Worm (Caenorhabditis elegans) whole organism, midembryonic: ENCODE measurements around the gene snap-29.

Source experiments
- T22C8.4 ChIP-seq: fragments of 200-800 bp; sonication (Bioruptor generic); IDR thresholded peaks from 2 replicates; pipeline ENCODE4 v1.3.6; 2022; ENCODE audit warnings: missing genetic modification characterization, missing compliant biosample characterization
- cog-1 ChIP-seq: sonication (generic microtip); optimal IDR thresholded peaks from 2 replicates; lab custom pipeline; 2016; ENCODE audit warnings: missing genetic modification characterization, missing compliant biosample characterization
- flt-1 ChIP-seq: fragments of 200-800 bp; sonication (Bioruptor generic); IDR thresholded peaks from 2 replicates; pipeline ENCODE4 v1.3.6; 2022; ENCODE audit warnings: missing genetic modification characterization, missing compliant biosample characterization
- klf-2 ChIP-seq: fragments of 200-800 bp; sonication (Bioruptor generic); conservative IDR thresholded peaks from 2 replicates; pipeline ENCODE4 v1.3.6; 2022; ENCODE audit warnings: missing genetic modification reagents, missing genetic modification characterization, missing compliant biosample characterization
- med-1 ChIP-seq: sonication (generic microtip); optimal IDR thresholded peaks from 2 replicates; lab custom pipeline; 2017; ENCODE audit warnings: missing genetic modification characterization, mild to moderate bottlenecking, missing compliant biosample characterization, antibody characterized with exemption, missing genetic modification reagents; ENCODE audit not compliant: insufficient read depth
- ref-1 ChIP-seq: fragments of 200-800 bp; sonication (Bioruptor generic); conservative IDR thresholded peaks from 2 replicates; pipeline ENCODE4 v1.3.6; 2022; ENCODE audit warnings: missing genetic modification reagents, missing genetic modification characterization, missing compliant biosample characterization
- tab-1 ChIP-seq: fragments of 200-800 bp; sonication (Bioruptor generic); IDR thresholded peaks from 2 replicates; pipeline ENCODE4 v1.3.6; 2022; ENCODE audit warnings: missing genetic modification characterization, missing compliant biosample characterization
- ztf-23 ChIP-seq: fragments of 200-800 bp; sonication (Bioruptor generic); IDR thresholded peaks from 2 replicates; pipeline ENCODE4 v1.3.6; 2022; ENCODE audit warnings: missing genetic modification reagents, missing genetic modification characterization, missing compliant biosample characterization
- ztf-29 ChIP-seq: fragments of 200-800 bp; sonication (Bioruptor generic); IDR thresholded peaks from 2 replicates; pipeline ENCODE4 v1.3.6; 2022; ENCODE audit warnings: missing genetic modification reagents, missing genetic modification characterization, missing compliant biosample characterization

Gene snap-29

DNA sequence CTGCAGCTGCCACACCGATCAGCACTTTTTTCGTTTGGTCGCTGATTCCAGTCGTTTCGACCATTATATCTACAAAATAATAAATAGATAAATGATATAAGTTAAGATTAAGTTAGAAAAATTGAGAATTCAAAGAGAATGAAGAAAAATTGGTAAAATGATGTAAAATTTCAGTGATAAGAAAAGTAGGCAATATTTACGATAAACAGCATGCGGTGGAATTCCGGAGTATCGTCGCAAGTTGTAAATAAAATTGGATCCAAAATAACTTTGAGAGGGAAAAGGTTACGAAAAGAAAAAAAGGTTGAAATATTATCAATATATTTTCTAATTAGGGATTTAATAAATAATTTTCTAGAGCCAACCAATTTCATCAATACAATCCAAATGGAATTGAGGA is 21.4 kb upstream of the snap-29 start, which contains the start of gene tomm-70:
Gene tomm-70, minus strand, starts transcription at position 69 of the 400 bp plus-strand sequence.
- TF ChIP-seq tab-1 (no peak), ref-1 (GFP tag; lab: Robert Waterston, UW) (no peak), flt-1 (GFP tag; lab: Robert Waterston, UW) (no peak), ztf-23 (GFP tag; lab: Robert Waterston, UW) (no peak), cog-1 (no peak), klf-2 (GFP tag; lab: Robert Waterston, UW) (no peak), T22C8.4 (no peak), ztf-29 (GFP tag; lab: Robert Waterston, UW) (no peak), med-1 (no peak)

DNA sequence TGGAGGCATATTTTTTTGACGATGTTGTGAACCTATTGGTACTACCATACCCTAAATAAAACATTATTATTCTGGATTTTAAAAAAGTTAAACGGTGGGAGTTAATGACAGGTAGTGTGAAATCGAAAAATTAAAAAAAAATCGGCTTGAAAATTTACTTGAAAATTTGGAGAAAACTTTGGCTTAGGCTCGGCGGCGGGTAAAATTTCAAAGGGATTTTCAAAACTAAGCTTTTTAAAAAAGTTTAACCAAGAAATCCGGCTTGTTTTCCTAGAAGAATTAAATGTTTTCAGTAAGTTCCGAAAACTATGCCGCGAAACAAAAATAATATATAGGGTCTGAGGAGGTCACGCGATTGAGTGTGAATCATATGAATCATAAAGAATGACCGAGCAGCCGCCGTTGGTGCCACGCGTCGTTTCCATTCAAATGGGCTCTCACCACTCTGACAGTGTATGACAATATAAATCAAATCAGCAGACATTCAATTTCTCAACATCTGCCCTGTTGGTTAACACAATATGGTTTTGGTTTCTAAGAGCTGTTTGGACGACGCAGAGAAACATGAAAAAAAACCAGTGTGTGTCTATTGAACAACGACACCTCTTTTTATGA is 14.9 kb upstream of the snap-29 start, which contains the start of gene aak-1:
Gene aak-1, minus strand, starts transcription at position 51 of the 615 bp plus-strand sequence.
- TF ChIP-seq T22C8.4 (no peak), cog-1 (no peak), ref-1 (GFP tag; lab: Robert Waterston, UW) (no peak), tab-1 (no peak), med-1 (no peak), ztf-29 (GFP tag; lab: Robert Waterston, UW) (no peak), klf-2 (GFP tag; lab: Robert Waterston, UW) (no peak), ztf-23 (GFP tag; lab: Robert Waterston, UW) (no peak), flt-1 (GFP tag; lab: Robert Waterston, UW) (no peak)

DNA sequence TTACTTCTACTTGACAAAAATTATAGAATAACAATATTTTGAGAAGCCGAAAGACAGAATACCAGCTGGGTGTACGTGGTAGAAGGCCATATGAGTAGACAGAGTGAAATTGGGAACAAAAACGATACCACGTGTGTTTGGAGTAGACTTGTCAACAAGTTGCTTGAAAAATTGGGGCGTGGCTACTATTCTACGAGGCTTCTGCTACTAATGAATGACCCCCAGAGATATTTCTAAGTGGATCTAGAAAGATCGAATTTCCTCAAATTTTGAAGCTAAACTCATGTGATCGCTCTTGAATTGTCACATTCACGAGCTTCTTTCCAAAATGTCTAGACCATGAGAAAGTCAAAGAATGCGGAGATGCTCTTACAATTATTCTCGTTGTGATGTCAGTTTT is 14.0 kb upstream of the snap-29 start:
- no peak for TF ChIP-seq ztf-29 (GFP tag; lab: Robert Waterston, UW)
- TF ChIP-seq flt-1 (GFP tag; lab: Robert Waterston, UW): no peak
- no peak for TF ChIP-seq ref-1 (GFP tag; lab: Robert Waterston, UW)
- TF ChIP-seq cog-1: no peak

DNA sequence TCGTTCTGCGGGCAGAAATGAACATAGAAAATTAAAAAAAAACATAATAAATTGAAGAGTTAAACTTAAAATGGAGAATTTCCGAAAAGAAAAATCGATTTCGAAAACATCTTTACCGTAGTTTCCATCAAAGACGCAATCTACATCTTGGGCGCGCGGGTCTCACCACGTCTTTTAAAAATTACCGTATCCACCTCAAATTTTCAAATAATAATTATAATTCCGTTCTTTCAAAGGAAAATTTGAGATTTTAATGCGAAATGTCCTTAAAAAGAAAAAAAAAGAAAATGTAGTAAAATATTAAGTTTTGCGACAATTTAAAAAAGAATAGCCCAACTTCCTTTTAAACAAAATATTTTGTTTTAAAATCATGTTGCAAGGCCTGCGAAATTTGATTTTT is 12.9 kb upstream of the snap-29 start:
- TF ChIP-seq cog-1 (no peak), ztf-29 (GFP tag; lab: Robert Waterston, UW) (no peak), med-1 (no peak), flt-1 (GFP tag; lab: Robert Waterston, UW) (no peak), ztf-23 (GFP tag; lab: Robert Waterston, UW) (no peak), ref-1 (GFP tag; lab: Robert Waterston, UW) (no peak), tab-1 (no peak), klf-2 (GFP tag; lab: Robert Waterston, UW) (no peak), T22C8.4 (no peak)

DNA sequence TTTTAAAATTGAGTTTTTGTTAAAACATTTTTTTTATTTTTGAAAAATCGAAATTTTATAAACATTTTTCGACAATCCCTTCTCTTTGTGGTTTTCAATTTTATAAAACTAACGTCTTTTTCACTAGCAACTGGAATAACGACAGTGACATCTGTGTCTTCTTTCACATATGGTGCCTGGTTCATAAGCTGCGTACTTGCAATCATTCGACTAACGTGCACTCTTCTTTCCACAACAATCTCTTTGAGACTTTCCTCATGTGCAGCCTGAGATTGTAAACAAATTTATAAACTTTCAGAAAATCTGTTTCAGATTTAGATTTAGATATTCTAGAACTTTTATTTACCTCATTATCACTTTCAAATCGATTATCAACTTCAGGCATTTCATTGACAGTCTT is 11.0 kb upstream of the snap-29 start:
- TF ChIP-seq klf-2 (GFP tag; lab: Robert Waterston, UW) (no peak), ref-1 (GFP tag; lab: Robert Waterston, UW) (no peak), ztf-23 (GFP tag; lab: Robert Waterston, UW) (no peak), ztf-29 (GFP tag; lab: Robert Waterston, UW) (no peak), cog-1 (no peak), tab-1 (no peak), med-1 (no peak), T22C8.4 (no peak), flt-1 (GFP tag; lab: Robert Waterston, UW) (no peak)

DNA sequence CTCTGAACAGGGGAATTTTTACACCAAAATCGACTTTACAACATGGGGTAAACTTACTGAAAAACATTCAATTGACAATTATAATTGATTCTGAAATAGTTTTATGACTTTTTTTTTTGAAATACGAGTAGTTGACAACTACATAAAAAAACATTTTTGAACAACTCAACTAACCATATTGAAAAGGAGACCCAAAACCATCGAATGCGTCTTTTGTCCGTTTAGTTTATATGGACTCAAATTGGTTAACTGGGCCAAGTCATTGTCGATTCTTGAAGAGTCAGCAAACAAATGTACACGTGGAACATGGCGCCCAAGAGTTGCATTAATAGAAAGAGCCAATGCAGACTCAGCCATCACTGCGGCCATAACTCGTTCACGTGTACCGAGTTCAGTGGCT is 9.6 kb upstream of the snap-29 start:
- TF ChIP-seq ref-1 (GFP tag; lab: Robert Waterston, UW): no peak
- TF ChIP-seq med-1: no peak
- TF ChIP-seq ztf-23 (GFP tag; lab: Robert Waterston, UW): no peak
- no peak for TF ChIP-seq cog-1
- TF ChIP-seq T22C8.4: no peak
- TF ChIP-seq ztf-29 (GFP tag; lab: Robert Waterston, UW): no peak
- TF ChIP-seq klf-2 (GFP tag; lab: Robert Waterston, UW): no peak
- TF ChIP-seq flt-1 (GFP tag; lab: Robert Waterston, UW): no peak
- TF ChIP-seq tab-1: no peak

DNA sequence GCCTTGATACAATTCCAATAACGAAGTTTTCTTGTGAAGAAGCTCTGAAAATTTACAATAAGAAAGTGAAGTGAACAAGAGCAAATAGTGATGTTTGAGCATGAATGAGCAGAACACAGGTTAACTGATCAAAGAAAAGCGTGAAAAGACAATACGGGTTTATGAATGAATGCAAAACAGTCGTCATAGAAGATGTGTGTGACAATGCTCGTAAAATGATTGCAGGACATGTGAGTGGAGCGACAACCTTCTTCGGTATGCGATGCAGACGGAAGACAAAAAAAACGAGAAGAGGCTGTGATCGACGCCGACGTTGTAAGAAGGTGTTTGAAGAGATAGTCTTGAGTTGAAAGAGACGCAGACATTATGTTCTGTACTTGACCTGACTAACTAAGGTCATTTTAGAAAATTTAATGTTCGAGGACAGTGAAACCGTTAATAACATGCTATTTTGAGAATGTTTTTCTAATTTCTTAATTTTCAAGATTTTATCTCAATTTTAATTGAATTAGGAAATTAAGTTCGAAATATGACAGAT is 8.7 kb upstream of the snap-29 start, which contains the start of gene mig-22:
Gene mig-22, minus strand, starts transcription at position 51 of the 538 bp plus-strand sequence.
- TF ChIP-seq tab-1: no peak
- no peak for TF ChIP-seq ztf-23 (GFP tag; lab: Robert Waterston, UW)
- no peak for TF ChIP-seq flt-1 (GFP tag; lab: Robert Waterston, UW)
- no peak for TF ChIP-seq T22C8.4
- TF ChIP-seq ztf-29 (GFP tag; lab: Robert Waterston, UW): no peak

DNA sequence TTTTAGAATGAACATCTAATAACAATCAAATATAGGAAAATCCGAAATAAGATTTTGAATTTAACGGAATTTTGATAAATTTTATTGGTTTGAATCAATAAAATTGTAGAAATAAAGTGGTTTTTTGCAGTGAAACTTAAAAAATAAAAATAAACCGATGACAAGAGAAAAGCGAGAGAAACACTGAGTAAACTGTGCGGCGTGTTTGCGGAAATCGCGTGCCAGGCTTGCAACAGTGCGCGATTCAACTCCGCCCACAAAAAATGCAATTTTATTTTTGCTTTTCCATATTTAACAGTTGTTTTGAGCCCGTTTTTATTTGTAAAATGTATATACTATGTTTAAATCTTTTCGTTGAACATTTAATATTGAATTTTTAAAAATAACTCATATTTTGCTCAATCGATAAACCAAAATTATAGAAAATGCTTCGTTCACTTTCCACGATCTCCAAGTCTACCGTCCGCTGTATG is 8.1 kb upstream of the snap-29 start, which contains the start of gene mtss-1:
Gene mtss-1, plus strand, starts transcription at position 423 of the 473 bp plus-strand sequence.
- TF ChIP-seq flt-1 (GFP tag; lab: Robert Waterston, UW): peak; percentile 90
- TF ChIP-seq T22C8.4: peak; percentile 71
- peak; percentile 71 for TF ChIP-seq cog-1
- TF ChIP-seq med-1: peak; percentile 94
- TF ChIP-seq klf-2 (GFP tag; lab: Robert Waterston, UW): peak; percentile 76
- TF ChIP-seq ztf-23 (GFP tag; lab: Robert Waterston, UW): peak; percentile 88
- peak; percentile 75 for TF ChIP-seq ztf-29 (GFP tag; lab: Robert Waterston, UW)
- TF ChIP-seq ref-1 (GFP tag; lab: Robert Waterston, UW): no peak
- peak; percentile 87 for TF ChIP-seq tab-1

DNA sequence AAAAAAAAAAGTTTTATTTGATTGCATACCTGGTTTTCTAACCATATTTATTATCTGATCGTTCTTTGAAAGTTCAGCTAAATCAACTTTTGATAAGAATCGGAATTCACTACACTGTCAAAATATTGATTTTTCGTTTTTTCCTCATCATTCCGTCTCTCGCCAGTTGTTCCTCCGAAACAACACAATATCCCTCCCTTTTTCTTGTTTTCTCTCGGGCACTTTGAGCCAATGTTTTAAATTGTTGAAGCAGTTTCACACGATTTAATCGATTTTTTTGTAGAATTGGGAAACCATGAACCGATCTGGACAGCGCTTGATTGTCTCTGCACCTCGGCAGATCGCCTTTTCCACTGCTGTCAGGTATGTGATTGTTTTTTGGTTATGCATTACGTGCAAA is 6.8 kb upstream of the snap-29 start, which contains the start of gene K02D10.1:
Gene K02D10.1, plus strand, starts transcription at position 284 of the 400 bp plus-strand sequence.
- TF ChIP-seq tab-1: no peak
- peak; percentile 50; the same call in 1 of the 2 replicates for TF ChIP-seq T22C8.4

DNA sequence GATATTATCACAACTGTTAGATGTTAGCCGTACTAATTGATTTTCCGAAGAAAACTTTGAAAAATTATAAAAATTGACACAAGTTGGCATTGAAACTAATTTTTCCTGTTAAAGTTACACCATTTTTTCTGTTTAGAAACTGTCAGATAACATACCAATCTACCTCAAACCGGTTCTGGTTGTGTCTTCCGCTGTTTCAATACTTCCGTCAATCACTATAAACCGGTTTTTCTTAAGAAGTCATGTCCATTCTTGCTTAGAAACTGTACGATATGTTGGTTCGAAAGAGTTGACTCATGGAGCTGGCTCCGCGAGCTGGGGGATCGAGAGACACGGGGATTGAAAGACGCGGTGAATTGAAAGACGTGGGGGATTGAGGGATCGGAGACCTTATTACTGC is 5.8 kb upstream of the snap-29 start:
- TF ChIP-seq T22C8.4: no peak
- no peak for TF ChIP-seq ref-1 (GFP tag; lab: Robert Waterston, UW)
- no peak for TF ChIP-seq ztf-23 (GFP tag; lab: Robert Waterston, UW)
- no peak for TF ChIP-seq klf-2 (GFP tag; lab: Robert Waterston, UW)
- no peak for TF ChIP-seq cog-1
- no peak for TF ChIP-seq med-1
- TF ChIP-seq flt-1 (GFP tag; lab: Robert Waterston, UW): no peak
- TF ChIP-seq tab-1: no peak
- no peak for TF ChIP-seq ztf-29 (GFP tag; lab: Robert Waterston, UW)
